Worm (Caenorhabditis elegans) whole organism, midembryonic: Measurements from ENCODE around the gene srbc-58.

Experiments
- T22C8.4 ChIP-seq: fragments of 200-800 bp; sonication (Bioruptor generic); IDR thresholded peaks from 2 replicates; pipeline ENCODE4 v1.3.6; 2022; ENCODE audit warnings: missing genetic modification characterization, missing compliant biosample characterization
- cog-1 ChIP-seq: sonication (generic microtip); optimal IDR thresholded peaks from 2 replicates; lab custom pipeline; 2016; ENCODE audit warnings: missing genetic modification characterization, missing compliant biosample characterization
- flt-1 ChIP-seq: fragments of 200-800 bp; sonication (Bioruptor generic); IDR thresholded peaks from 2 replicates; pipeline ENCODE4 v1.3.6; 2022; ENCODE audit warnings: missing genetic modification characterization, missing compliant biosample characterization
- klf-2 ChIP-seq: fragments of 200-800 bp; sonication (Bioruptor generic); conservative IDR thresholded peaks from 2 replicates; pipeline ENCODE4 v1.3.6; 2022; ENCODE audit warnings: missing genetic modification reagents, missing genetic modification characterization, missing compliant biosample characterization

DNA sequence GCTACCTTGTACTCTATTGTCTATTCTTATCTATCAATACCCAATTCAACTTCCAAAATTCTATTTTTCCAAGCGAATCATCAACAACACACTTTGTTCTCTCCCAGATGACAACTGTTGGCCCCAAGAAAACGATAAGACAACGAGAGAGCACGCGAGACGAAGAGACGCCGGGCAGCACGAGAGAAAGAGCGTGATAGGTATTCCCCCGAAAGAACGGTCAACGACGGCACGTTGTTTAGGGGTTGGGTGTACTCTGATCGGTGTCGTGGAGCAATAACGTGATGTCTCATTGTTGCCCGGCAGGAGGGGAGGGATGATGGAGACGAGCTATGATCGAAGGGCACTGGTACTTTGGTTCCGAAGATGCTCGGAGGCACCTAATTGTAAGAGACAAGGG, 43.5 kb upstream of the srbc-58 start:
- TF ChIP-seq klf-2 (no peak), cog-1 (tag; lab: Kevin White, UChicago) (peak; percentile 50), T22C8.4 (GFP tag; lab: Robert Waterston, UW) (no peak), flt-1 (GFP tag; lab: Robert Waterston, UW) (no peak)
